Fruit fly (Drosophila melanogaster): ENCODE measurements around the gene Sema1a.

Gene Sema1a

dm6 chr2L:8541469-8542233 lies at the start of gene Sema1a (continued):
- peak; percentile 33 for TF ChIP-seq CG2116 (GFP tag; optimal IDR thresholded peaks at IDR 0.05)
- peak; percentile 88 for TF ChIP-seq NfI (GFP tag; optimal IDR thresholded peaks at IDR 0.05)
- TF ChIP-seq Atf6 (GFP tag; IDR thresholded peaks at IDR 0.05): peak; percentile 72
- TF ChIP-seq D19A (tag; optimal IDR thresholded peaks at IDR 0.05): peak; percentile 88
- no peak; the same call in 2 of the 3 replicates for TF ChIP-seq otp (GFP tag; IDR thresholded peaks at IDR 0.05)
- no peak for TF ChIP-seq p53 (GFP tag; optimal IDR thresholded peaks at IDR 0.05)
- TF ChIP-seq Lim3 (GFP tag; IDR thresholded peaks at IDR 0.05): no peak
- TF ChIP-seq hbn (GFP tag; IDR thresholded peaks at IDR 0.05; ENCODE audit: partially characterized antibody): peak; percentile 77
- peak; percentile 47 for TF ChIP-seq nau (GFP tag; optimal IDR thresholded peaks at IDR 0.05)
- peak; percentile 83 for TF ChIP-seq HLH4C (GFP tag; IDR thresholded peaks at IDR 0.05; ENCODE audit: partially characterized antibody)
- peak; percentile 62 for TF ChIP-seq cg (GFP tag; optimal IDR thresholded peaks at IDR 0.05)
- peak; percentile 76 for TF ChIP-seq Ssrp (tag; optimal IDR thresholded peaks at IDR 0.05)
- peak; percentile 74 for TF ChIP-seq Oli (tag; optimal IDR thresholded peaks at IDR 0.05)
- TF ChIP-seq CG14441 (GFP tag; IDR thresholded peaks at IDR 0.05): peak; percentile 80
- TF ChIP-seq usp (GFP tag; optimal IDR thresholded peaks at IDR 0.05): no peak
- peak; percentile 68; the same call in 2 of the 3 replicates for TF ChIP-seq CG2199 (GFP tag; IDR thresholded peaks at IDR 0.05)
- peak; percentile 46; the same call in 1 of the 3 replicates for TF ChIP-seq B-H1 (GFP tag; IDR thresholded peaks at IDR 0.05)
- TF ChIP-seq GATAe (GFP tag; conservative IDR thresholded peaks at IDR 0.05): peak; percentile 39; the same call in 1 of the 2 replicates
- TF ChIP-seq lbe (GFP tag; optimal IDR thresholded peaks at IDR 0.05): no peak
- peak; percentile 46 for TF ChIP-seq repo (GFP tag; optimal IDR thresholded peaks at IDR 0.05)
- no peak for TF ChIP-seq peb (GFP tag; IDR thresholded peaks at IDR 0.05)
- TF ChIP-seq bab2 (GFP tag; optimal IDR thresholded peaks at IDR 0.05): peak; percentile 15
- TF ChIP-seq Rx (GFP tag; IDR thresholded peaks at IDR 0.05): no peak; the same call in 1 of the 2 replicates
- TF ChIP-seq dpn (GFP tag; optimal IDR thresholded peaks at IDR 0.05): peak; percentile 49 to 66
- peak; percentile 27 for TF ChIP-seq Asciz (GFP tag; optimal IDR thresholded peaks at IDR 0.05)
- TF ChIP-seq CG14667 (GFP tag; IDR thresholded peaks at IDR 0.05): no peak; the same call in 1 of the 2 replicates
- peak; percentile 45 for TF ChIP-seq CG9609 (GFP tag; optimal IDR thresholded peaks at IDR 0.05)
- no peak for TF ChIP-seq HLHmδ (GFP tag; optimal IDR thresholded peaks at IDR 0.05)
- TF ChIP-seq CG12104 (GFP tag; optimal IDR thresholded peaks at IDR 0.05): no peak
- TF ChIP-seq CG13123 (GFP tag; optimal IDR thresholded peaks at IDR 0.05): peak; percentile 41
- TF ChIP-seq nerfin-1 (tag; optimal IDR thresholded peaks at IDR 0.05): peak; percentile 33
- no peak for TF ChIP-seq dimm (GFP tag; IDR thresholded peaks at IDR 0.05)
- TF ChIP-seq gce (GFP tag; IDR thresholded peaks at IDR 0.05): no peak
- TF ChIP-seq fru (optimal IDR thresholded peaks at IDR 0.05): no peak
- no peak; the same call in 2 of the 3 replicates for TF ChIP-seq sr (GFP tag; IDR thresholded peaks at IDR 0.05)
- peak; percentile 37 for TF ChIP-seq Chrac-16 (GFP tag; optimal IDR thresholded peaks at IDR 0.05)
- peak; percentile 25 for TF ChIP-seq CG34376 (GFP tag; optimal IDR thresholded peaks at IDR 0.05)
- peak; percentile 75 for TF ChIP-seq CG14014 (GFP tag; IDR thresholded peaks at IDR 0.05)
- peak in 1 of 2 experiments; percentile 54 for TF ChIP-seq pan (optimal IDR thresholded peaks at IDR 0.05)
- TF ChIP-seq pan (GFP tag; optimal IDR thresholded peaks at IDR 0.05 in 1 of 2, IDR thresholded peaks at IDR 0.05 in 1 of 2): peak in 1 of 2 experiments; percentile 81
- TF ChIP-seq ATbp (GFP tag; optimal IDR thresholded peaks at IDR 0.05): peak; percentile 46
- TF ChIP-seq CG2678 (tag; optimal IDR thresholded peaks at IDR 0.05): peak; percentile 54
- TF ChIP-seq kay (GFP tag; optimal IDR thresholded peaks at IDR 0.05): no peak
- no peak for TF ChIP-seq CG2129 (GFP tag; IDR thresholded peaks at IDR 0.05; ENCODE audit: partially characterized antibody)
- TF ChIP-seq Camta (GFP tag; optimal IDR thresholded peaks at IDR 0.05): peak; percentile 50
- TF ChIP-seq ci (GFP tag; IDR thresholded peaks at IDR 0.05): peak; percentile 89
- peak; percentile 47 for TF ChIP-seq Meics (GFP tag; optimal IDR thresholded peaks at IDR 0.05)
- TF ChIP-seq CTCF (GFP tag; optimal IDR thresholded peaks at IDR 0.05): peak; percentile 40
- peak; percentile 53 for TF ChIP-seq Mes4 (GFP tag; optimal IDR thresholded peaks at IDR 0.05)
- TF ChIP-seq sima (GFP tag; optimal IDR thresholded peaks at IDR 0.05): no peak
- TF ChIP-seq CG6175 (GFP tag; IDR thresholded peaks at IDR 0.05): no peak

All from whole organism, embryonic.